Fruit fly (Drosophila melanogaster) Kc167 (cell line): ENCODE measurements around the gene CG13008.

Experiments
- Myc ChIP-seq: fragments of >200 bp; optimal IDR thresholded peaks from 2 replicates; lab custom pipeline; 2017; ENCODE audit warnings: missing external identifiers
- insv ChIP-seq: fragments of >200 bp; optimal IDR thresholded peaks from 3 replicates; lab custom pipeline; 2018; ENCODE audit warnings: missing external identifiers
- psq ChIP-seq: fragments of >200 bp; optimal IDR thresholded peaks from 2 replicates; lab custom pipeline; 2017; ENCODE audit warnings: missing external identifiers

DNA sequence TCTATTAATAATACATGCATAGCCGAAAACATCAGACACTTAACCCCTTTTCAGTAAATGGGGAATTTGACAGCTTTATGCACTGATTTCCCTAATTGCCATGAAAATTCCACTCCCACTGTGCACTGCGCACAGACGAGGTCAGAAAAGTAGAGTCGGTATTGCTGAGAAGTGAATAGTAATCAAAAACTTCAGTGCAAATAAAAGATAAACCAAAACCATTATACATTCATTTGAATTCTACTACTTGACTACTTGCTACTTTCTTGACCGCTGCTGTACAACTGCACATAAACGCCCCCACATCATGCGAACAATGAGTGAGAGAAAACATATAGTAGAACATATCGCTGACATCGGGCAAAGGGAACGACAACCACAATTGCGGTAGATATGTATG, 19.7 kb upstream of the CG13008 start:
- TF ChIP-seq Myc (lab: Kevin White, UChicago) (no peak), psq (lab: Kevin White, UChicago) (no peak), insv (no peak)
